Worm (Caenorhabditis elegans) whole organism, L3 larva: ENCODE data around the gene T19D12.6.

Experiments
- ZK546.5 ChIP-seq: sonication (generic microtip); optimal IDR thresholded peaks from 2 replicates; lab custom pipeline; 2017; ENCODE audit warnings: missing biosample characterization, missing genetic modification characterization
- ama-1 ChIP-seq: fragments of 150-350 bp; optimal IDR thresholded peaks from 2 replicates; lab custom pipeline; 2018
- ceh-28 ChIP-seq: fragments of 150-350 bp; optimal IDR thresholded peaks from 2 replicates; lab custom pipeline; 2014; ENCODE audit warnings: missing biosample characterization, missing genetic modification reagents, missing genetic modification characterization
- egl-27 ChIP-seq: sonication (generic microtip); optimal IDR thresholded peaks from 4 replicates; lab custom pipeline; 2017; ENCODE audit warnings: missing biosample characterization, missing genetic modification reagents, missing genetic modification characterization
- egl-5 ChIP-seq: fragments of 150-350 bp; optimal IDR thresholded peaks from 2 replicates; lab custom pipeline; 2017; ENCODE audit warnings: missing biosample characterization, missing genetic modification reagents, missing genetic modification characterization, inconsistent platforms
- elt-1 ChIP-seq: fragments of 150-350 bp; optimal IDR thresholded peaks from 2 replicates; lab custom pipeline; 2014; ENCODE audit warnings: missing biosample characterization, missing genetic modification characterization
- hmg-11 ChIP-seq: sonication (generic microtip); optimal IDR thresholded peaks from 2 replicates; lab custom pipeline; 2016; ENCODE audit warnings: missing genetic modification characterization, missing compliant biosample characterization
- skn-1 ChIP-seq: fragments of 150-350 bp; optimal IDR thresholded peaks from 2 replicates; lab custom pipeline; 2014; ENCODE audit warnings: missing biosample characterization, missing genetic modification characterization
- tbx-2 ChIP-seq: sonication (generic microtip); optimal IDR thresholded peaks from 2 replicates; lab custom pipeline; 2016; ENCODE audit warnings: mild to moderate bottlenecking, missing genetic modification characterization, missing compliant biosample characterization
- unc-39 ChIP-seq: sonication (generic microtip); optimal IDR thresholded peaks from 4 replicates; lab custom pipeline; 2017; ENCODE audit warnings: missing biosample characterization, missing genetic modification characterization
- unc-62 ChIP-seq: fragments of 150-350 bp; sonication (generic microtip); optimal IDR thresholded peaks from 4 replicates; lab custom pipeline; 2014; ENCODE audit warnings: missing biosample characterization, missing genetic modification reagents, missing genetic modification characterization

- TF ChIP-seq ama-1 (lab: Kevin White, UChicago) (no peak), elt-1 (tag; lab: Kevin White, UChicago) (no peak), unc-39 (tag; lab: Kevin White, UChicago) (no peak), skn-1 (tag; lab: Kevin White, UChicago) (no peak), ZK546.5 (no peak), egl-5 (no peak), tbx-2 (tag; lab: Kevin White, UChicago) (no peak), hmg-11 (no peak), unc-62 (no peak), ceh-28 (tag; lab: Kevin White, UChicago) (no peak), egl-27 (tag; lab: Kevin White, UChicago) (no peak)
Observed at ce11 chrII:6629775-6630174, 13.1 kb downstream of the T19D12.6 start.
